Fruit fly (Drosophila melanogaster): Measurements from ENCODE around the gene Fum1.

The Fum1 gene

dm6 chrX:6683635-6684499, 5.6 kb downstream of the Fum1 start, which contains the start of gene Pink1:
Gene Pink1, plus strand, starts transcription at chrX:6683798.
- TF ChIP-seq Ets98B (GFP tag; IDR thresholded peaks at IDR 0.05), result no peak
- no peak for TF ChIP-seq CG12605 (GFP tag; IDR thresholded peaks at IDR 0.05)
- no peak for TF ChIP-seq CG8159 (tag; optimal IDR thresholded peaks at IDR 0.05)
- no peak for TF ChIP-seq CG4496 (GFP tag; IDR thresholded peaks at IDR 0.05)
- TF ChIP-seq CG32121 (GFP tag; IDR thresholded peaks at IDR 0.05), result no peak
- no peak for TF ChIP-seq D1 (tag; optimal IDR thresholded peaks at IDR 0.05)
- TF ChIP-seq CG8301 (tag; optimal IDR thresholded peaks at IDR 0.05), result no peak
- TF ChIP-seq Snoo (tag; optimal IDR thresholded peaks at IDR 0.05), result no peak
- no peak for TF ChIP-seq Pif1A (GFP tag; optimal IDR thresholded peaks at IDR 0.05)
- TF ChIP-seq gl (tag; optimal IDR thresholded peaks at IDR 0.05), result no peak
- no peak for TF ChIP-seq CG34367 (tag; optimal IDR thresholded peaks at IDR 0.05)
- no peak for TF ChIP-seq CG17806 (tag; optimal IDR thresholded peaks at IDR 0.05)
- TF ChIP-seq Pif1B (GFP tag; optimal IDR thresholded peaks at IDR 0.05), result no peak
- TF ChIP-seq fd96Ca (GFP tag; IDR thresholded peaks at IDR 0.05), result no peak
- no peak for TF ChIP-seq CG14655 (GFP tag; optimal IDR thresholded peaks at IDR 0.05)
- TF ChIP-seq EcR (GFP tag; optimal IDR thresholded peaks at IDR 0.05), result no peak
- no peak for TF ChIP-seq CG10348 (GFP tag; IDR thresholded peaks at IDR 0.05)

- TF ChIP-seq EcR (GFP tag; optimal IDR thresholded peaks at IDR 0.05) (peak; percentile 43), Snoo (tag; optimal IDR thresholded peaks at IDR 0.05) (no peak)
Measured at dm6 chrX:6687267-6687666, 9.0 kb downstream of the Fum1 start, which contains the start of gene CG44303. Gene CG44303, minus strand, starts transcription at chrX:6687420.

dm6 chrX:6688620-6689400, 10.6 kb downstream of the Fum1 start, which contains the start of gene CG3184:
Gene CG3184, minus strand, starts transcription at chrX:6688774.
- no peak for TF ChIP-seq Pif1B (GFP tag; optimal IDR thresholded peaks at IDR 0.05)
- no peak for TF ChIP-seq CG13204 (GFP tag; optimal IDR thresholded peaks at IDR 0.05)
- no peak for TF ChIP-seq D1 (tag; optimal IDR thresholded peaks at IDR 0.05)
- no peak for TF ChIP-seq gl (tag; optimal IDR thresholded peaks at IDR 0.05)
- TF ChIP-seq CG10348 (GFP tag; IDR thresholded peaks at IDR 0.05), result no peak
- TF ChIP-seq CG15710 (tag; optimal IDR thresholded peaks at IDR 0.05), result no peak
- TF ChIP-seq EcR (GFP tag; optimal IDR thresholded peaks at IDR 0.05), result no peak
- TF ChIP-seq rn (GFP tag; IDR thresholded peaks at IDR 0.05), result no peak
- no peak for TF ChIP-seq Ets98B (GFP tag; IDR thresholded peaks at IDR 0.05)
- no peak for TF ChIP-seq CG17806 (tag; optimal IDR thresholded peaks at IDR 0.05)
- no peak for TF ChIP-seq CG9948 (tag; optimal IDR thresholded peaks at IDR 0.05)
- no peak for TF ChIP-seq CG12605 (GFP tag; IDR thresholded peaks at IDR 0.05)
- TF ChIP-seq CG14655 (GFP tag; optimal IDR thresholded peaks at IDR 0.05), result no peak
- TF ChIP-seq fd96Ca (GFP tag; IDR thresholded peaks at IDR 0.05), result no peak
- no peak for TF ChIP-seq CG4496 (GFP tag; IDR thresholded peaks at IDR 0.05)
- TF ChIP-seq Pif1A (GFP tag; optimal IDR thresholded peaks at IDR 0.05), result no peak
- no peak for TF ChIP-seq Snoo (tag; optimal IDR thresholded peaks at IDR 0.05)

dm6 chrX:6694105-6694788, 16.0 kb downstream of the Fum1 start:
- TF ChIP-seq CG32121 (GFP tag; IDR thresholded peaks at IDR 0.05), result 0 out of 2 replicates have a peak, but pooled peaks have one; percentile 18
- TF ChIP-seq Pif1B (GFP tag; optimal IDR thresholded peaks at IDR 0.05), result no peak
- no peak for TF ChIP-seq CG4496 (GFP tag; IDR thresholded peaks at IDR 0.05)
- no peak for TF ChIP-seq CG8159 (tag; optimal IDR thresholded peaks at IDR 0.05)
- no peak for TF ChIP-seq fd96Ca (GFP tag; IDR thresholded peaks at IDR 0.05)
- peak; percentile 10 for TF ChIP-seq CG15710 (tag; optimal IDR thresholded peaks at IDR 0.05)
- no peak for TF ChIP-seq CG10348 (GFP tag; IDR thresholded peaks at IDR 0.05)
- peak; percentile 73 for TF ChIP-seq CG13204 (GFP tag; optimal IDR thresholded peaks at IDR 0.05)
- no peak for TF ChIP-seq CG34367 (tag; optimal IDR thresholded peaks at IDR 0.05)
- no peak for TF ChIP-seq CG9948 (tag; optimal IDR thresholded peaks at IDR 0.05)

dm6 chrX:6694979-6695388, 16.8 kb downstream of the Fum1 start, which contains the start of gene CG14442:
Gene CG14442, minus strand, starts transcription at chrX:6695007.
- TF ChIP-seq CG13204 (GFP tag; optimal IDR thresholded peaks at IDR 0.05), result no peak
- peak; percentile 36; the same call in 1 of the 3 replicates for TF ChIP-seq CG4496 (GFP tag; IDR thresholded peaks at IDR 0.05)
- no peak for TF ChIP-seq gl (tag; optimal IDR thresholded peaks at IDR 0.05)
- TF ChIP-seq CG17806 (tag; optimal IDR thresholded peaks at IDR 0.05), result peak; percentile 21
- TF ChIP-seq Ets98B (GFP tag; IDR thresholded peaks at IDR 0.05), result peak; percentile 14; the same call in 1 of the 2 replicates
- peak; percentile 11; the same call in 1 of the 3 replicates for TF ChIP-seq fd96Ca (GFP tag; IDR thresholded peaks at IDR 0.05)
- TF ChIP-seq CG8159 (tag; optimal IDR thresholded peaks at IDR 0.05), result peak; percentile 30
- TF ChIP-seq Pif1A (GFP tag; optimal IDR thresholded peaks at IDR 0.05), result peak; percentile 35
- TF ChIP-seq CG10348 (GFP tag; IDR thresholded peaks at IDR 0.05), result no peak
- TF ChIP-seq Pif1B (GFP tag; optimal IDR thresholded peaks at IDR 0.05), result peak; percentile 6

Measured in whole organism, pupa.